Worm (Caenorhabditis elegans) whole organism, L3 larva: Measurements from ENCODE around the gene msp-57.

ENCODE experiments used
- R02D3.7 ChIP-seq: fragments of 150-350 bp; optimal IDR thresholded peaks from 2 replicates; lab custom pipeline; 2014; ENCODE audit warnings: missing biosample characterization, missing genetic modification characterization
- aly-2 ChIP-seq: fragments of 150-350 bp; optimal IDR thresholded peaks from 2 replicates; lab custom pipeline; 2014; ENCODE audit warnings: missing biosample characterization, missing genetic modification characterization
- ama-1 ChIP-seq: fragments of 150-350 bp; optimal IDR thresholded peaks from 2 replicates; lab custom pipeline; 2018
- ceh-16 ChIP-seq: sonication (generic microtip); optimal IDR thresholded peaks from 2 replicates; lab custom pipeline; 2017; ENCODE audit warnings: missing biosample characterization, missing genetic modification characterization
- ceh-28 ChIP-seq: fragments of 150-350 bp; optimal IDR thresholded peaks from 2 replicates; lab custom pipeline; 2014; ENCODE audit warnings: missing biosample characterization, missing genetic modification reagents, missing genetic modification characterization
- ceh-9 ChIP-seq: sonication (generic microtip); optimal IDR thresholded peaks from 2 replicates; lab custom pipeline; 2018; ENCODE audit warnings: missing biosample characterization, missing genetic modification characterization
- egl-5 ChIP-seq: fragments of 150-350 bp; optimal IDR thresholded peaks from 2 replicates; lab custom pipeline; 2017; ENCODE audit warnings: missing biosample characterization, missing genetic modification reagents, missing genetic modification characterization, inconsistent platforms
- elt-2 ChIP-seq: sonication (generic microtip); optimal IDR thresholded peaks from 2 replicates; lab custom pipeline; 2016; ENCODE audit warnings: missing genetic modification reagents, mild to moderate bottlenecking, missing genetic modification characterization, missing compliant biosample characterization
- elt-3 ChIP-seq, 3 experiments: fragments of 150-350 bp in 1 of 3; sonication (generic microtip) in 2 of 3; optimal IDR thresholded peaks; 2 replicates in 2 of 3; 4 replicates in 1 of 3; lab custom pipeline; 2014 to 2017; ENCODE audit warnings: missing biosample characterization in 3 of 3, missing genetic modification characterization in 3 of 3
- eor-1 ChIP-seq, 2 experiments: fragments of 150-350 bp; optimal IDR thresholded peaks; 2 replicates each; lab custom pipeline; 2014 to 2018; ENCODE audit warnings: missing biosample characterization in 2 of 2, missing genetic modification characterization in 2 of 2
- fkh-10 ChIP-seq: sonication (generic microtip); optimal IDR thresholded peaks from 2 replicates; lab custom pipeline; 2017; ENCODE audit warnings: missing biosample characterization, missing genetic modification reagents, missing genetic modification characterization
- fos-1 ChIP-seq: fragments of 150-350 bp; optimal IDR thresholded peaks from 2 replicates; lab custom pipeline; 2014; ENCODE audit warnings: missing biosample characterization, missing genetic modification characterization
- hmg-11 ChIP-seq: sonication (generic microtip); optimal IDR thresholded peaks from 2 replicates; lab custom pipeline; 2016; ENCODE audit warnings: missing genetic modification characterization, missing compliant biosample characterization
- jun-1 ChIP-seq: fragments of 150-350 bp; optimal IDR thresholded peaks from 2 replicates; lab custom pipeline; 2014; ENCODE audit warnings: missing biosample characterization, missing genetic modification reagents, missing genetic modification characterization
- lin-15B ChIP-seq: fragments of 150-350 bp; optimal IDR thresholded peaks from 2 replicates; lab custom pipeline; 2014; ENCODE audit warnings: missing biosample characterization, missing genetic modification characterization
- lin-39 ChIP-seq: fragments of 150-350 bp; optimal IDR thresholded peaks from 2 replicates; lab custom pipeline; 2018; ENCODE audit warnings: missing biosample characterization, missing genetic modification reagents, missing genetic modification characterization
- nfya-1 ChIP-seq: sonication (generic microtip); optimal IDR thresholded peaks from 2 replicates; lab custom pipeline; 2017; ENCODE audit warnings: missing genetic modification characterization, mild to moderate bottlenecking, missing compliant biosample characterization, antibody characterized with exemption, moderate library complexity; ENCODE audit not compliant: insufficient read depth
- nhr-11 ChIP-seq: fragments of 150-350 bp; optimal IDR thresholded peaks from 2 replicates; lab custom pipeline; 2014; ENCODE audit warnings: missing biosample characterization, missing genetic modification characterization
- nhr-23 ChIP-seq: fragments of 150-350 bp; optimal IDR thresholded peaks from 2 replicates; lab custom pipeline; 2014; ENCODE audit warnings: missing biosample characterization, missing genetic modification reagents, missing genetic modification characterization
- nhr-25 ChIP-seq: sonication (generic microtip); optimal IDR thresholded peaks from 2 replicates; lab custom pipeline; 2017; ENCODE audit warnings: missing biosample characterization, missing genetic modification characterization
- nhr-43 ChIP-seq: sonication (generic microtip); optimal IDR thresholded peaks from 2 replicates; lab custom pipeline; 2016; ENCODE audit warnings: mild to moderate bottlenecking, missing genetic modification characterization, missing compliant biosample characterization; ENCODE audit not compliant: poor library complexity, severe bottlenecking
- nhr-76 ChIP-seq: fragments of 150-350 bp; sonication (generic microtip); optimal IDR thresholded peaks from 5 replicates; lab custom pipeline; 2014; ENCODE audit warnings: missing biosample characterization, missing genetic modification characterization
- pha-4 ChIP-seq: fragments of 150-350 bp; optimal IDR thresholded peaks from 2 replicates; lab custom pipeline; 2014; ENCODE audit warnings: missing biosample characterization, missing genetic modification reagents, missing genetic modification characterization
- pqm-1 ChIP-seq: fragments of 150-350 bp; optimal IDR thresholded peaks from 2 replicates; lab custom pipeline; 2017; ENCODE audit warnings: missing biosample characterization, missing genetic modification characterization, inconsistent platforms
- sea-2 ChIP-seq: fragments of 150-350 bp; sonication (generic microtip); optimal IDR thresholded peaks from 4 replicates; lab custom pipeline; 2014; ENCODE audit warnings: missing biosample characterization, missing genetic modification reagents, missing genetic modification characterization
- skn-1 ChIP-seq: fragments of 150-350 bp; optimal IDR thresholded peaks from 2 replicates; lab custom pipeline; 2014; ENCODE audit warnings: missing biosample characterization, missing genetic modification characterization
- snpc-4 ChIP-seq: fragments of 150-350 bp; optimal IDR thresholded peaks from 2 replicates; lab custom pipeline; 2014; ENCODE audit warnings: missing biosample characterization, missing genetic modification characterization
- tbx-2 ChIP-seq: sonication (generic microtip); optimal IDR thresholded peaks from 2 replicates; lab custom pipeline; 2016; ENCODE audit warnings: mild to moderate bottlenecking, missing genetic modification characterization, missing compliant biosample characterization
- unc-39 ChIP-seq: sonication (generic microtip); optimal IDR thresholded peaks from 4 replicates; lab custom pipeline; 2017; ENCODE audit warnings: missing biosample characterization, missing genetic modification characterization
- unc-62 ChIP-seq: fragments of 150-350 bp; sonication (generic microtip); optimal IDR thresholded peaks from 4 replicates; lab custom pipeline; 2014; ENCODE audit warnings: missing biosample characterization, missing genetic modification reagents, missing genetic modification characterization
- zag-1 ChIP-seq: fragments of 150-350 bp; optimal IDR thresholded peaks from 2 replicates; lab custom pipeline; 2014; ENCODE audit warnings: missing biosample characterization, missing genetic modification characterization
- ztf-11 ChIP-seq: fragments of 150-350 bp; optimal IDR thresholded peaks from 2 replicates; lab custom pipeline; 2014; ENCODE audit warnings: missing biosample characterization, missing genetic modification characterization
- ztf-4 ChIP-seq: fragments of 150-350 bp; optimal IDR thresholded peaks from 2 replicates; lab custom pipeline; 2014; ENCODE audit warnings: missing biosample characterization, missing genetic modification characterization

Gene msp-57

DNA sequence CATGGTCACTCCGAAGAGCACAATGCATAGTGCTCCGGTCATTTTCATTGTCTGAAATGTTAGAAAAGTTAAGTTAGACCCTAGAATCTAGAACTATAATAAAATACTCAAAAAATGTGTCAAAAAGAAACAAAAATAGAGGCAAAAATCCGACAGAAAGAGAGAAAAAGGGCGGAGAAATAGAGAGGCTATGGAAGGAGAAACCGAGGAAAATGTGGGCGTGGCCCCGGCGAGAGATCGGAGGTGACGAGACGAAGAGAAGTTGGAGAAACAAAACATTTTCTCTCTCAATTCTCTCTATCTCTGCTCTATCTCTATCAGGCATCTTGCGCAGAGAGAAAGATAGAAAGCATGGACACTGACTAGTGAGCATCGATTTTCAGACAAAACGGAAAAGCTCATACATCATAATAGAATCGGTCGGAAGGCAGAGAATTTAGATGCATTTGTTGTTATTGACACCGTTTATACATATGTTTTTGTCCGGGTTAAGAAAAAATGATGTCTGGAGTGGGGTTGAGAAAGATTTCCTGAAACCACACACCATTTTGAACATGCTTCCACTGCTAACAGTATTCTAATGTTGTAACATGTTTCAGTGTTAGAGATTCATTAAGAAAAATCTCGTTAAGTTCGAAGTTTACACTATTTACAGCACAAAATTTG is 41.0 kb downstream of the msp-57 start, which contains the start of gene C02B10.3:
TSS of gene C02B10.3 (minus strand) at position 51 of the 666 bp plus-strand sequence.
- peak; percentile 42 for TF ChIP-seq lin-39
- TF ChIP-seq pha-4 (tag; lab: Kevin White, UChicago), result peak; percentile 22
- peak; percentile 67 for TF ChIP-seq fkh-10 (GFP tag; lab: Kevin White, UChicago)
- peak; percentile 76 for TF ChIP-seq hmg-11 (tag; lab: Kevin White, UChicago)
- no peak for TF ChIP-seq nhr-25 (tag; lab: Kevin White, UChicago)
- no peak for TF ChIP-seq ztf-4 (tag; lab: Kevin White, UChicago)
- TF ChIP-seq nfya-1 (tag; lab: Kevin White, UChicago), result peak; percentile 72
- TF ChIP-seq zag-1 (tag; lab: Kevin White, UChicago), result no peak

DNA sequence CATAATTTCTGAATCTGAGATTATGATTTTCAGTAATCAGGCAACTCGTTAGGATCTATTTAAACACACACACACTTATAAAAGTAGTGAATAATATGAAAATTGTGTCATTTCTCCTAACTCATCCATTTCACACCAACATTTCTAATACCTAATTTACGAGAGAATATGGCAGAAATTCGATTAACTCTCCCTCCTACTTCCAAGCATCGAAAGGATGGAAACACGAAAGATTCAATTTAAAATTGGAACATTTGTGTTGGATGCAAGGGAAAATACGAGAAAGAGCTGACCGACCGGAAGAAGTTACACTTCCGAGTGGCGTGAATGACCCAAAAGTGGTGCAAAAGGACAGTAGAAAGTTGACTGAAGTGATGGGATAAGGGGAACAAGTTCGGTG is 46.6 kb downstream of the msp-57 start:
- TF ChIP-seq fkh-10 (GFP tag; lab: Kevin White, UChicago) (no peak), nhr-23 (tag; lab: Kevin White, UChicago) (no peak), skn-1 (tag; lab: Kevin White, UChicago) (no peak), ztf-11 (tag; lab: Kevin White, UChicago) (no peak), ama-1 (lab: Kevin White, UChicago) (no peak), elt-2 (tag; lab: Kevin White, UChicago) (no peak), tbx-2 (tag; lab: Kevin White, UChicago) (no peak), nhr-43 (no peak), ceh-16 (no peak)

DNA sequence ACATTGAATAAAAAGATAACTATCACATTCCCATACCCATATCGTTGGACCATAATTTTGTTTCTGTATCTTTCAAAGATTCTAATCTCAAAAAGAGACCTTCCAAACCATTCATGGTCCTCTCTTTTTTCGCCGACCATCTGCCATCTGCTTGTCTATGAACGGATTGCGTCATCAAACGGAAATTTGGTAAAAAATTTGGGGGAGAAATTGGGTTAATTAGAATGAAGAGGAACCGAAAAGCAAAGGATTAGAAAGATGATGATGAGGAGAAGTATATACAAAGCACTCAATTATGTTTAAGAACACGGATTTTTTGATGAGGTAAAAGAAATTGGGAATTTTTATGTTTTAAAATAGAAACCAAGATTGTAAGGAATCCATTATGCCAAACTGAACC is 47.6 kb downstream of the msp-57 start:
- TF ChIP-seq nhr-25 (tag; lab: Kevin White, UChicago), result no peak
- TF ChIP-seq lin-15B (tag; lab: Kevin White, UChicago), result no peak
- no peak for TF ChIP-seq egl-5
- TF ChIP-seq nhr-76 (tag; lab: Kevin White, UChicago), result no peak
- TF ChIP-seq R02D3.7 (tag; lab: Kevin White, UChicago), result no peak
- no peak for TF ChIP-seq ceh-28 (tag; lab: Kevin White, UChicago)
- no peak for TF ChIP-seq jun-1
- no peak for TF ChIP-seq sea-2
- TF ChIP-seq ceh-9, result no peak

DNA sequence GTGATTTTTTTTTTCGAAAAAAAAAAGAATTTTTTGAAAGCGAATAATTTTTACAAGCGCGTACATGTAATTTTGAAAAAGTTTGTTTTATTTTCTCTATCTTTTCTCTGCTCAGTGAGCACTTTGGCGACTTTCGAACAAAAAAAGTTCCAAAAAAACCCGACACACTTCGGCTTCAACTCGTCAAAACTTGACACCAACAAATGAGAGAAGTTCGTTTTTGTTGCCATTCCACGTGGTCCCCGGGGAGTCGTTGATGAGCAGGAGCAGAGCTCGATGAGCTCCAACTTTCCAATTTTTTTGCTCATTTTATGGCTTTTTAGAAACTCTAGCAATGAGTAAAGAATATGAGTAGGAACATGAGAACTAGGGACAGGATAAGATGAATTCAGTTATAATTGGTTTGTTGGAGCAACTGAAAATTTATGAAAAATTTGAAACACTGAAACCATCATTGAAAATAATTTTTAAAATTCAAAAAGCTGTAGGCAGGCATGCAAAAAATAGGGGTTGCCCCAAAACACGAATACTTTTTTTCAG is 48.1 kb downstream of the msp-57 start:
- no peak for TF ChIP-seq nhr-11
- TF ChIP-seq aly-2 (tag; lab: Kevin White, UChicago), result no peak
- TF ChIP-seq lin-39, result peak; percentile 12
- peak; percentile 28 for TF ChIP-seq egl-5
- TF ChIP-seq eor-1 (tag; optimal IDR thresholded peaks at IDR 0.05; lab: Kevin White, UChicago), result no peak

DNA sequence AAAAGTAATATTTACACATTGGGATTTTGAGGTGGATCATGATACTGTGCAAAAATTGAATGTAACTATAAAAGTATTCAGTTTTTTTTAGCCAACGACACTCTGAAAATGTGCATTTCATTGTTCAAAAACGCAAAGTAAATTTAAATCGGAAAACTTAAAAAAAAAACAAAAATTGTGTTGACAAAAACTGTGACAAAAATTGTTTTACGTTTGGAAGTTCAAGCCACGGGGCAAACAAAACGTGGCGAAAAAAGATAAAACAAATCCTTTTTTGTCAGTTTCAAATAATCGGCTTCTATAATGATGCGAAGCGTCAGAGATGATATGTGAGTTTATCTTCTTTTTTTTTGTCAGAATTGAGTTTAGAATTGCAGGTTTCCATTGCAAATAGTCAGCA is 49.2 kb downstream of the msp-57 start, which contains the start of gene AC7.3:
TSS of gene AC7.3 (plus strand) at position 301 of the 400 bp plus-strand sequence.
- TF ChIP-seq unc-62 (GFP tag; lab: Kevin White, UChicago), result no peak
- TF ChIP-seq sea-2, result no peak
- no peak for TF ChIP-seq tbx-2 (tag; lab: Kevin White, UChicago)
- TF ChIP-seq snpc-4 (tag; lab: Kevin White, UChicago), result no peak
- TF ChIP-seq zag-1 (tag; lab: Kevin White, UChicago), result no peak
- TF ChIP-seq pqm-1 (tag; lab: Kevin White, UChicago), result no peak
- no peak for TF ChIP-seq ceh-28 (tag; lab: Kevin White, UChicago)
- TF ChIP-seq ceh-16, result no peak
- no peak for TF ChIP-seq ceh-9
- no peak for TF ChIP-seq elt-3 (tag; optimal IDR thresholded peaks at IDR 0.05; lab: Kevin White, UChicago)
- TF ChIP-seq lin-39, result no peak
- no peak for TF ChIP-seq unc-39 (tag; lab: Kevin White, UChicago)
- no peak for TF ChIP-seq lin-15B (tag; lab: Kevin White, UChicago)
- TF ChIP-seq nhr-76 (tag; lab: Kevin White, UChicago), result no peak
- TF ChIP-seq nhr-43, result no peak
- TF ChIP-seq fos-1 (tag; lab: Kevin White, UChicago), result no peak
- no peak for TF ChIP-seq fkh-10 (GFP tag; lab: Kevin White, UChicago)
- TF ChIP-seq, all 47 proteins: peak for 0
